Worm (Caenorhabditis elegans) whole organism, early embryonic: ENCODE results near the gene T02G5.14.

Experiments
- ama-1 ChIP-seq: fragments of 150-350 bp; optimal IDR thresholded peaks from 2 replicates; lab custom pipeline; 2014
- pes-1 ChIP-seq: fragments of 200-800 bp; sonication (Bioruptor generic); IDR thresholded peaks from 2 replicates; pipeline ENCODE4 v1.3.6; 2022; ENCODE audit warnings: missing genetic modification reagents, missing genetic modification characterization, missing compliant biosample characterization
- sea-1 ChIP-seq: fragments of 200-800 bp; sonication (Bioruptor generic); conservative IDR thresholded peaks from 2 replicates; pipeline ENCODE4 v1.3.6; 2022; ENCODE audit warnings: missing genetic modification characterization, missing compliant biosample characterization
- tbx-11 ChIP-seq: fragments of 200-800 bp; sonication (Bioruptor generic); IDR thresholded peaks from 2 replicates; pipeline ENCODE4 v1.3.6; 2022; ENCODE audit warnings: missing genetic modification characterization, missing compliant biosample characterization

- TF ChIP-seq ama-1 (lab: Kevin White, UChicago) (no peak), sea-1 (GFP tag; lab: Robert Waterston, UW) (no peak), pes-1 (GFP tag; lab: Robert Waterston, UW) (no peak), tbx-11 (GFP tag; lab: Robert Waterston, UW) (no peak)
Measured at ce11 chrII:7119525-7119924, 35.4 kb downstream of the T02G5.14 start.
